Fruit fly (Drosophila melanogaster): ENCODE data around the gene RpS26.

DNA sequence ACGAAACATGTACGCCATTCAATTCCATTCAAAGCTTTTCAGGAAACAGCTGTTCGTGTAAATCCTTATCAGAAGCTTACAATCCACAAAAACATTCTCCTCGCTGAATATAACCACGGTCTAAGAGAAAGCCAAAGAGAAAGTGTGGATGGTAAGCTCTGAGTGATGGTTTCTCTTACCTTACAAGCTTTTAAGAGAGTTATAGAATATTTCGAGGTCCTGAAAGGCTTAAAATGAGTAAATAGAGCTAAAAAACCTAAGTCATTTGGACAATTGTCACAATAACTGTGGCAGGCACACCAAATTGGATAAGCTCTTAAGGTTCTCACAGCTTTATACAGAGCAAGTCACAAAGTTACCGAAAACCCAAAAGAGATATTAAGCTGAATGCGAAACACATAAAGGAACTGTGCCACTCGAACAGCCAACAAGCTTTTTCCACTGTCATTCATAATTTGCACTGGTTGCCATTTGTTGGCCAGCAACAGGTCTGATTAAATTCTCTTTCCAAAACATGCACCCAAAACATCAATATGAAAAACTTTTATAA, 47.7 kb downstream of the RpS26 start:
- TF ChIP-seq CG8478 (optimal IDR thresholded peaks at IDR 0.05) (no peak), CTCF (optimal IDR thresholded peaks at IDR 0.05) (no peak)

Measured in S2 (cell line).